Worm (Caenorhabditis elegans): ENCODE results near the gene ubc-18.

The ubc-18 gene

DNA sequence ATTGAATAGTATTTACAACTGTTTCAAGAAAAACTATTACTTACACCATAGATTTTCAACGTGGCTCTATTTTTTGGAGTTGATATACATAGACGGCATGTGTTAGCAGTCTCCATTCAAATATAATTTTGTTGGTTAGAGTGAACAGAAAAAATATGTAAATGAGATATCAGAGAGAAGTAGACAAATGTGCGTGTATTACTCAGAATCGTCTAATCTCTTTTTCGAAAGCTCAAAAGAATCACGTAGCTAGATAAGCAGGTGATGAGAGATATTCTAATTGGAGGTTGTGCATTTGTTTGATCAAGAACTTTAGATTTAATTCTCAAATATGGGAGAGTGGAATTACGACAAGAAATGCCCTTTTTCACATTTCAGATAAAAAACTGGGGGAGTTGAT lies 22.2 kb upstream of the ubc-18 start, which contains the start of gene ZK418.10:
Gene ZK418.10 (minus strand): TSS at position 148 of the 400 bp plus-strand sequence.
- TF ChIP-seq rnt-1 (tag; optimal IDR thresholded peaks at IDR 0.05) (no peak), pha-4 (tag; optimal IDR thresholded peaks at IDR 0.05) (no peak), odd-2 (tag; optimal IDR thresholded peaks at IDR 0.05) (no peak)

DNA sequence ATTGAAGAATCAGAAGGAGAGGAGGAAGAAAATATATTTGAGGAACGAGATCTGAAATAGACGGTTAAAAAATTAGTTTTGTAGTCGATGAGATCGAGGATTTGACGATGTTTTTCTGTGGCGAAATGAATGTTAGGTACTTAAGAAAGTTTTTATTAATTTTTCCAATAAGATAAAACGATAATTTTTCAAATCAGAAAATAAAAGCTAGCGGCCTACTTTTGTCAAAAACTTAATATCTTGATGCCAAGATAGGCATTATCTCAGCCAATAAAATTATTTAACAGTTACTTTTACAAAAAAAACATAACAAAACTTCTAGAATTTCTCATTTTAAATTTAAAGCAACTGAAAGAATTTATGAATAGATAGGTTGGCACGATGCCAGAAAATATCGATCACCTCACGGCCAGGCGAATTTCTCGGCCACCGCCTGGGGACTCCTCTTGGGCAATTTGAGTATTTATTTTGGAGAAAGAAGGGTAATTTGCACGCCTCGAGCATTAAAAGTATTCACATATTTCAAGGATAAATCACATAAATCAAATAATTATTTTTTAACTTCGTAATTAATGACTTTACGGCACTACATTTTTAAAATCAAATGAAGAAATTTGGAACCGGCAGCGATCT lies 19.4 kb upstream of the ubc-18 start, which contains the start of gene fubl-2:
Gene fubl-2 (minus strand): TSS at position 51 of the 633 bp plus-strand sequence.
- no peak for TF ChIP-seq ztf-16 (tag; optimal IDR thresholded peaks at IDR 0.05)
- peak; percentile 48 for TF ChIP-seq elt-2 (tag; optimal IDR thresholded peaks at IDR 0.05)
- no peak for TF ChIP-seq ceh-45 (GFP tag; IDR thresholded peaks at IDR 0.05)
- TF ChIP-seq nfya-1 (tag; optimal IDR thresholded peaks at IDR 0.05), result no peak
- TF ChIP-seq F13H6.1 (tag; optimal IDR thresholded peaks at IDR 0.05), result peak; percentile 3
- no peak for TF ChIP-seq Y22D7AL.16 (tag; optimal IDR thresholded peaks at IDR 0.05)
- no peak for TF ChIP-seq ceh-6 (GFP tag; optimal IDR thresholded peaks at IDR 0.05)
- no peak for TF ChIP-seq dmd-4 (tag; optimal IDR thresholded peaks at IDR 0.05; ENCODE audit: borderline replicate concordance)
- no peak for TF ChIP-seq nhr-232 (tag; optimal IDR thresholded peaks at IDR 0.05)
- TF ChIP-seq unc-55 (GFP tag; optimal IDR thresholded peaks at IDR 0.05), result no peak
- TF ChIP-seq sox-2 (GFP tag; IDR thresholded peaks at IDR 0.05), result no peak
- no peak for TF ChIP-seq ceh-30 (tag; optimal IDR thresholded peaks at IDR 0.05)
- no peak for TF ChIP-seq eyg-1 (tag; optimal IDR thresholded peaks at IDR 0.05)
- TF ChIP-seq syd-9 (tag; optimal IDR thresholded peaks at IDR 0.05), result no peak
- TF ChIP-seq ttx-3 (tag; optimal IDR thresholded peaks at IDR 0.05), result no peak
- peak; percentile 18 for TF ChIP-seq rnt-1 (tag; optimal IDR thresholded peaks at IDR 0.05)
- peak; percentile 82 for TF ChIP-seq ceh-2 (tag; optimal IDR thresholded peaks at IDR 0.05)
- no peak for TF ChIP-seq nhr-11 (tag; optimal IDR thresholded peaks at IDR 0.05)
- peak; percentile 42 for TF ChIP-seq zip-5 (tag; optimal IDR thresholded peaks at IDR 0.05)
- TF ChIP-seq ahr-1 (tag; optimal IDR thresholded peaks at IDR 0.05), result no peak
- no peak for TF ChIP-seq pax-1 (tag; optimal IDR thresholded peaks at IDR 0.05)
- TF ChIP-seq K02D7.2 (tag; optimal IDR thresholded peaks at IDR 0.05), result no peak
- peak; percentile 18 for TF ChIP-seq fax-1 (tag; optimal IDR thresholded peaks at IDR 0.05)
- no peak for TF ChIP-seq ceh-18 (tag; optimal IDR thresholded peaks at IDR 0.05)
- TF ChIP-seq sox-4 (tag; optimal IDR thresholded peaks at IDR 0.05), result no peak
- no peak for TF ChIP-seq lim-6 (tag; optimal IDR thresholded peaks at IDR 0.05)
- no peak for TF ChIP-seq pag-3 (tag; optimal IDR thresholded peaks at IDR 0.05; ENCODE audit: borderline replicate concordance)
- no peak for TF ChIP-seq hlh-15 (tag; optimal IDR thresholded peaks at IDR 0.05)
- no peak for TF ChIP-seq hlh-30 (tag; optimal IDR thresholded peaks at IDR 0.05; ENCODE audit: insufficient read depth)
- peak; percentile 54 for TF ChIP-seq tbx-7 (tag; optimal IDR thresholded peaks at IDR 0.05)
- no peak for TF ChIP-seq npax-4 (tag; optimal IDR thresholded peaks at IDR 0.05)
- TF ChIP-seq fkh-10 (GFP tag; optimal IDR thresholded peaks at IDR 0.05), result no peak
- no peak for TF ChIP-seq che-1 (tag; optimal IDR thresholded peaks at IDR 0.05)
- no peak for TF ChIP-seq ceh-24 (tag; optimal IDR thresholded peaks at IDR 0.05)
- peak; percentile 42 for TF ChIP-seq fkh-6 (tag; optimal IDR thresholded peaks at IDR 0.05)
- peak; percentile 90 for TF ChIP-seq ceh-31 (tag; optimal IDR thresholded peaks at IDR 0.05)
- TF ChIP-seq ref-2 (tag; optimal IDR thresholded peaks at IDR 0.05), result peak; percentile 15
- TF ChIP-seq pros-1 (tag; optimal IDR thresholded peaks at IDR 0.05), result no peak
- no peak for TF ChIP-seq odd-2 (tag; optimal IDR thresholded peaks at IDR 0.05)
- TF ChIP-seq ceh-14 (tag; optimal IDR thresholded peaks at IDR 0.05), result no peak
- TF ChIP-seq dve-1 (tag; optimal IDR thresholded peaks at IDR 0.05), result no peak
- peak; percentile 34 for TF ChIP-seq ceh-34 (tag; optimal IDR thresholded peaks at IDR 0.05)
- TF ChIP-seq hlh-8 (tag; optimal IDR thresholded peaks at IDR 0.05), result peak; percentile 6
- no peak for TF ChIP-seq T23F11.4 (GFP tag; optimal IDR thresholded peaks at IDR 0.05)
- no peak for TF ChIP-seq pat-9 (tag; optimal IDR thresholded peaks at IDR 0.05)
- TF ChIP-seq unc-3 (GFP tag; conservative IDR thresholded peaks at IDR 0.05), result no peak
- no peak for TF ChIP-seq unc-3 (tag; optimal IDR thresholded peaks at IDR 0.05)
- TF ChIP-seq ceh-48 (tag; optimal IDR thresholded peaks at IDR 0.05), result peak; percentile 73
- no peak for TF ChIP-seq gmeb-2 (tag; optimal IDR thresholded peaks at IDR 0.05)
- no peak for TF ChIP-seq madf-2 (tag; optimal IDR thresholded peaks at IDR 0.05)

All from whole organism, late embryonic.